Worm (Caenorhabditis elegans) whole organism, young adult: ENCODE results near the gene attf-3.

Experiments used
- B0019.2 ChIP-seq: fragments of 200-800 bp; sonication (Bioruptor generic); conservative IDR thresholded peaks from 2 replicates; pipeline ENCODE4 v1.3.6; 2022; ENCODE audit warnings: missing genetic modification reagents, missing genetic modification characterization, missing compliant biosample characterization
- B0261.1 ChIP-seq: sonication (generic microtip); optimal IDR thresholded peaks from 2 replicates; lab custom pipeline; 2016; ENCODE audit warnings: mild to moderate bottlenecking, missing genetic modification characterization, moderate library complexity, missing compliant biosample characterization
- C17E4.6 ChIP-seq: fragments of 200-800 bp; sonication (Bioruptor generic); IDR thresholded peaks from 2 replicates; pipeline ENCODE4 v1.3.6; 2022; ENCODE audit warnings: missing genetic modification reagents, missing genetic modification characterization, missing compliant biosample characterization
- D2030.7 ChIP-seq: fragments of 200-800 bp; sonication (Bioruptor generic); IDR thresholded peaks from 2 replicates; pipeline ENCODE4 v1.3.6; 2022; ENCODE audit warnings: missing genetic modification reagents, missing genetic modification characterization, missing compliant biosample characterization
- F37B4.10 ChIP-seq: fragments of 200-800 bp; sonication (Bioruptor generic); IDR thresholded peaks from 2 replicates; pipeline ENCODE4 v1.3.6; 2022; ENCODE audit warnings: missing genetic modification characterization, missing compliant biosample characterization
- akir-1 ChIP-seq: fragments of 200-800 bp; sonication (Bioruptor generic); optimal IDR thresholded peaks from 2 replicates; lab custom pipeline; 2018; ENCODE audit warnings: mild to moderate bottlenecking, missing genetic modification characterization, moderate library complexity, missing compliant biosample characterization
- aptf-2 ChIP-seq: fragments of 200-800 bp; sonication (Bioruptor generic); conservative IDR thresholded peaks from 2 replicates; pipeline ENCODE4 v1.3.6; 2022; ENCODE audit warnings: missing genetic modification reagents, missing genetic modification characterization, missing compliant biosample characterization
- attf-6 ChIP-seq: fragments of 200-800 bp; sonication (Bioruptor generic); IDR thresholded peaks from 2 replicates; pipeline ENCODE4 v1.3.6; 2022; ENCODE audit warnings: missing genetic modification reagents, missing genetic modification characterization, missing compliant biosample characterization
- bed-2 ChIP-seq: fragments of 200-800 bp; sonication (Bioruptor generic); IDR thresholded peaks from 2 replicates; pipeline ENCODE4 v1.3.6; 2022; ENCODE audit warnings: missing genetic modification reagents, missing genetic modification characterization, missing compliant biosample characterization
- cebp-1 ChIP-seq, 2 experiments: fragments of 200-800 bp in 1 of 2; sonication (Bioruptor generic) in 1 of 2; sonication (generic microtip) in 1 of 2; IDR thresholded peaks in 1 of 2; optimal IDR thresholded peaks in 1 of 2; 2 replicates each; pipeline versions ENCODE4 v1.3.6 to Lab custom; 2017 to 2022; ENCODE audit warnings: missing compliant biosample characterization in 2 of 2, missing genetic modification characterization in 2 of 2, mild to moderate bottlenecking in 1 of 2, missing genetic modification reagents in 1 of 2, moderate library complexity in 1 of 2
- cebp-2 ChIP-seq: fragments of 200-800 bp; sonication (Bioruptor generic); IDR thresholded peaks from 2 replicates; pipeline ENCODE4 v1.3.6; 2022; ENCODE audit warnings: missing genetic modification characterization, missing compliant biosample characterization
- ceh-100 ChIP-seq: fragments of 200-800 bp; sonication (Bioruptor generic); IDR thresholded peaks from 2 replicates; pipeline ENCODE4 v1.3.6; 2022; ENCODE audit warnings: missing genetic modification reagents, missing genetic modification characterization, missing compliant biosample characterization
- ceh-27 ChIP-seq: fragments of 200-800 bp; sonication (Bioruptor generic); optimal IDR thresholded peaks from 2 replicates; lab custom pipeline; 2018; ENCODE audit warnings: mild to moderate bottlenecking, missing genetic modification characterization, moderate library complexity, missing compliant biosample characterization
- ceh-40 ChIP-seq: fragments of 200-800 bp; sonication (Bioruptor generic); IDR thresholded peaks from 2 replicates; pipeline ENCODE4 v1.3.6; 2022; ENCODE audit warnings: missing genetic modification characterization, missing compliant biosample characterization
- dox-1 ChIP-seq: fragments of 200-800 bp; sonication (Bioruptor generic); IDR thresholded peaks from 2 replicates; pipeline ENCODE4 v1.3.6; 2022; ENCODE audit warnings: missing genetic modification reagents, missing genetic modification characterization, missing compliant biosample characterization
- egl-18 ChIP-seq: fragments of 200-800 bp; sonication (Bioruptor generic); IDR thresholded peaks from 2 replicates; pipeline ENCODE4 v1.3.6; 2022; ENCODE audit warnings: missing genetic modification reagents, missing genetic modification characterization, missing compliant biosample characterization
- egl-44 ChIP-seq: fragments of 200-800 bp; sonication (Bioruptor generic); IDR thresholded peaks from 2 replicates; pipeline ENCODE4 v1.3.6; 2022; ENCODE audit warnings: missing genetic modification reagents, missing genetic modification characterization, missing compliant biosample characterization
- egrh-3 ChIP-seq: fragments of 200-800 bp; sonication (Bioruptor generic); IDR thresholded peaks from 2 replicates; pipeline ENCODE4 v1.3.6; 2022; ENCODE audit warnings: missing genetic modification reagents, missing genetic modification characterization, missing compliant biosample characterization
- him-1 ChIP-seq: sonication (generic microtip); optimal IDR thresholded peaks from 2 replicates; lab custom pipeline; 2016; ENCODE audit warnings: missing genotype, missing genetic modification reagents, missing genetic modification characterization, missing compliant biosample characterization
- lag-1 ChIP-seq: fragments of 200-800 bp; sonication (Bioruptor generic); IDR thresholded peaks from 2 replicates; pipeline ENCODE4 v1.3.6; 2022; ENCODE audit warnings: missing genetic modification reagents, missing genetic modification characterization, missing compliant biosample characterization
- lsy-27 ChIP-seq: sonication (generic microtip); optimal IDR thresholded peaks from 2 replicates; lab custom pipeline; 2017; ENCODE audit warnings: missing genetic modification characterization, mild to moderate bottlenecking, missing compliant biosample characterization, antibody characterized with exemption, missing genotype, borderline replicate concordance; ENCODE audit not compliant: insufficient read depth
- madf-10 ChIP-seq: sonication (generic microtip); optimal IDR thresholded peaks from 2 replicates; lab custom pipeline; 2016; ENCODE audit warnings: mild to moderate bottlenecking, missing genetic modification characterization, missing compliant biosample characterization
- madf-6 ChIP-seq: fragments of 200-800 bp; sonication (Bioruptor generic); IDR thresholded peaks from 2 replicates; pipeline ENCODE4 v1.3.6; 2022; ENCODE audit warnings: missing genetic modification reagents, missing genetic modification characterization, missing compliant biosample characterization
- madf-8 ChIP-seq: fragments of 200-800 bp; sonication (Bioruptor generic); conservative IDR thresholded peaks from 2 replicates; pipeline ENCODE4 v1.3.6; 2022; ENCODE audit warnings: missing genetic modification reagents, missing genetic modification characterization, missing compliant biosample characterization
- mcd-1 ChIP-seq: fragments of 200-800 bp; sonication (Bioruptor generic); IDR thresholded peaks from 2 replicates; pipeline ENCODE4 v1.3.6; 2022; ENCODE audit warnings: missing genetic modification reagents, missing genetic modification characterization, missing compliant biosample characterization
- mel-28 ChIP-seq: sonication (generic microtip); optimal IDR thresholded peaks from 2 replicates; lab custom pipeline; 2016; ENCODE audit warnings: borderline replicate concordance, mild to moderate bottlenecking, missing genetic modification characterization, missing compliant biosample characterization
- nfya-1 ChIP-seq: sonication (generic microtip); optimal IDR thresholded peaks from 2 replicates; lab custom pipeline; 2017; ENCODE audit warnings: antibody characterized with exemption, missing compliant biosample characterization, missing genetic modification characterization, borderline replicate concordance; ENCODE audit not compliant: insufficient read depth
- sea-2 ChIP-seq: fragments of 200-800 bp; sonication (Bioruptor generic); IDR thresholded peaks from 2 replicates; pipeline ENCODE4 v1.3.6; 2022; ENCODE audit warnings: missing genetic modification characterization, missing compliant biosample characterization
- snpc-1.3 ChIP-seq: sonication (generic microtip); optimal IDR thresholded peaks from 2 replicates; lab custom pipeline; 2017; ENCODE audit warnings: missing genetic modification characterization, mild to moderate bottlenecking, missing compliant biosample characterization, antibody characterized with exemption, moderate library complexity, missing genotype, missing genetic modification reagents; ENCODE audit not compliant: insufficient read depth
- snpc-4 ChIP-seq, 5 experiments: fragments of 150-350 bp in 1 of 5; sonication (generic microtip) in 4 of 5; optimal IDR thresholded peaks; 2 replicates each; lab custom pipeline; 2014 to 2018; ENCODE audit warnings: missing genetic modification characterization in 5 of 5, missing biosample characterization in 3 of 5, antibody characterized with exemption in 2 of 5, mild to moderate bottlenecking in 2 of 5, missing compliant biosample characterization in 2 of 5, missing genotype in 2 of 5, moderate library complexity in 2 of 5, missing genetic modification reagents in 1 of 5
- tbp1 ChIP-seq: fragments of 200-800 bp; sonication (Bioruptor generic); optimal IDR thresholded peaks from 2 replicates; lab custom pipeline; 2018; ENCODE audit warnings: mild to moderate bottlenecking, missing genetic modification characterization, missing compliant biosample characterization
- unc-130 ChIP-seq: sonication (generic microtip); optimal IDR thresholded peaks from 2 replicates; lab custom pipeline; 2016; ENCODE audit warnings: missing genetic modification reagents, missing genetic modification characterization, missing compliant biosample characterization
- xnd-1 ChIP-seq: sonication (generic microtip); optimal IDR thresholded peaks from 2 replicates; lab custom pipeline; 2016; ENCODE audit warnings: missing genotype, missing genetic modification reagents, missing genetic modification characterization, missing compliant biosample characterization
- zfh-2 ChIP-seq: fragments of 200-800 bp; sonication (Bioruptor generic); conservative IDR thresholded peaks from 2 replicates; pipeline ENCODE4 v1.3.6; 2022; ENCODE audit warnings: missing genetic modification reagents, missing genetic modification characterization, missing compliant biosample characterization
- ztf-18 ChIP-seq: sonication (generic microtip); optimal IDR thresholded peaks from 2 replicates; lab custom pipeline; 2016; ENCODE audit warnings: missing genotype, mild to moderate bottlenecking, missing genetic modification characterization, missing compliant biosample characterization
- ztf-25 ChIP-seq: fragments of 200-800 bp; sonication (Bioruptor generic); IDR thresholded peaks from 2 replicates; pipeline ENCODE4 v1.3.6; 2022; ENCODE audit warnings: missing genetic modification reagents, missing genetic modification characterization, missing compliant biosample characterization
- ztf-6 ChIP-seq: fragments of 200-800 bp; sonication (Bioruptor generic); IDR thresholded peaks from 2 replicates; pipeline ENCODE4 v1.3.6; 2022; ENCODE audit warnings: missing genetic modification reagents, missing genetic modification characterization, missing compliant biosample characterization

attf-3 gene

ce11 chrIII:48329-48728 lies 37.9 kb downstream of the attf-3 start:
- 0 out of 2 replicates have a peak, but pooled peaks have one; percentile 64 for TF ChIP-seq ztf-25 (GFP tag; lab: Robert Waterston, UW)
- TF ChIP-seq aptf-2 (GFP tag; lab: Robert Waterston, UW) = no peak
- no peak for TF ChIP-seq madf-6 (GFP tag; lab: Robert Waterston, UW)
- no peak for TF ChIP-seq ceh-27 (GFP tag; lab: Kevin White, UChicago)
- peak; percentile 91 for TF ChIP-seq zfh-2 (GFP tag; lab: Robert Waterston, UW)
- TF ChIP-seq ztf-18 (tag; lab: Kevin White, UChicago) = no peak
- TF ChIP-seq egrh-3 (GFP tag; lab: Robert Waterston, UW) = peak; percentile 89
- no peak for TF ChIP-seq C17E4.6
- TF ChIP-seq dox-1 (GFP tag; lab: Robert Waterston, UW) = no peak
- TF ChIP-seq akir-1 = no peak
- no peak for TF ChIP-seq ceh-100 (GFP tag; lab: Robert Waterston, UW)
- no peak for TF ChIP-seq tbp1
- no peak for TF ChIP-seq B0261.1 (tag; lab: Kevin White, UChicago)
- no peak for TF ChIP-seq ztf-6 (GFP tag; lab: Robert Waterston, UW)
- no peak for TF ChIP-seq egl-44 (GFP tag; lab: Robert Waterston, UW)
- TF ChIP-seq F37B4.10 = 0 out of 2 replicates have a peak, but pooled peaks have one; percentile 12
- no peak for TF ChIP-seq snpc-4 (GFP tag; optimal IDR thresholded peaks at IDR 0.05; lab: Kevin White, UChicago)
- TF ChIP-seq snpc-4 (tag; optimal IDR thresholded peaks at IDR 0.05; lab: Kevin White, UChicago) = no peak
- TF ChIP-seq lag-1 (GFP tag; lab: Robert Waterston, UW) = no peak
- no peak for TF ChIP-seq bed-2 (GFP tag; lab: Robert Waterston, UW)
- no peak for TF ChIP-seq cebp-1 (GFP tag; IDR thresholded peaks at IDR 0.05; lab: Robert Waterston, UW)
- no peak for TF ChIP-seq cebp-1 (tag; optimal IDR thresholded peaks at IDR 0.05; lab: Kevin White, UChicago)
- no peak for TF ChIP-seq B0019.2 (GFP tag; lab: Robert Waterston, UW)
- TF ChIP-seq D2030.7 (GFP tag; lab: Robert Waterston, UW) = 0 out of 2 replicates have a peak, but pooled peaks have one; percentile 20
- 0 out of 2 replicates have a peak, but pooled peaks have one; percentile 16 for TF ChIP-seq mcd-1 (GFP tag; lab: Robert Waterston, UW)

- TF ChIP-seq F37B4.10 = 0 out of 2 replicates have a peak, but pooled peaks have one; percentile 89
- no peak for TF ChIP-seq ztf-25 (GFP tag; lab: Robert Waterston, UW)
- TF ChIP-seq sea-2 = no peak
- TF ChIP-seq egrh-3 (GFP tag; lab: Robert Waterston, UW) = peak; percentile 90; the same call in 1 of the 2 replicates
- TF ChIP-seq egl-18 (GFP tag; lab: Robert Waterston, UW) = no peak
- peak; percentile 91 for TF ChIP-seq zfh-2 (GFP tag; lab: Robert Waterston, UW)
Measured at ce11 chrIII:42725-43124, 43.5 kb downstream of the attf-3 start.

- TF ChIP-seq lsy-27 (tag; lab: Kevin White, UChicago) (no peak), egrh-3 (GFP tag; lab: Robert Waterston, UW) (peak; percentile 93), zfh-2 (GFP tag; lab: Robert Waterston, UW) (peak; percentile 87), madf-8 (GFP tag; lab: Robert Waterston, UW) (no peak), attf-6 (GFP tag; lab: Robert Waterston, UW) (no peak), xnd-1 (tag; lab: Kevin White, UChicago) (no peak), egl-44 (GFP tag; lab: Robert Waterston, UW) (0 out of 2 replicates have a peak, but pooled peaks have one; percentile 11), cebp-2 (0 out of 2 replicates have a peak, but pooled peaks have one; percentile 30)
Measured at ce11 chrIII:41484-41883, 44.7 kb downstream of the attf-3 start.

- TF ChIP-seq snpc-1.3 (tag; lab: Kevin White, UChicago) (no peak), madf-10 (tag; lab: Kevin White, UChicago) (no peak), lsy-27 (tag; lab: Kevin White, UChicago) (no peak), ztf-6 (GFP tag; lab: Robert Waterston, UW) (no peak), him-1 (tag; lab: Kevin White, UChicago) (no peak), mel-28 (tag; lab: Kevin White, UChicago) (no peak), egrh-3 (GFP tag; lab: Robert Waterston, UW) (no peak), ceh-40 (GFP tag; lab: Robert Waterston, UW) (no peak), unc-130 (GFP tag; lab: Kevin White, UChicago) (no peak), nfya-1 (no peak), B0019.2 (GFP tag; lab: Robert Waterston, UW) (no peak)
Measured at ce11 chrIII:40580-41113, 45.5 kb downstream of the attf-3 start, which contains the start of gene col-88. Gene col-88, plus strand, starts transcription at chrIII:41063.
